In the genomic region with DNA sequence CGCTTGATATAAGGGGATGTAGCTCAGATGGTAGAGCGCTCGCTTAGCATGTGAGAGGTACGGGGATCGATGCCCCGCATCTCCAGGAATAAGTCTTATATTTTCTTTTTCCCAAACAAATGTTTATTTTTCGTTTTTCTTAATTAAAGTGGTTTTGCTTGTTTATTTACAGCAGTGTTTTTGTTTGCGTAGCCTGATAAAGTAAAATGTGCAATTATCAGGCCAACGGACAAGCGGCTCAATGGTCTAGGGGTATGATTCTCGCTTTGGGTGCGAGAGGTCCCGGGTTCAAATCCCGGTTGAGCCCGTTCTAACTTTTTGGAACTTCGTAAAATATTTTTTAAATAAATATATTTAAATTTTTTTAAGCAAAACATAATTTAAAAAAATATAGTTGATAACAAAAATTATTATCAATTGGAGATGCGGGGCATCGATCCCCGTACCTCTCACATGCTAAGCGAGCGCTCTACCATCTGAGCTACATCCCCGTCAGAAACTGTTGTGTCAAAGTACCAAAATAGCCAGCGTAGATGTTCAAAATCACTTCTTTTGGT, we compare ENCODE assay signal across 5 fruit fly cellular contexts.
TF ChIP-seq lines count a peak whose summit lies in the region.

No protein-coding gene starts in this region.

TF ChIP-seq in whole organism, adult, 20 proteins besides CTCF, POLR2A, EP300 and RAD21 (continued from another document):
- TF ChIP-seq CG12768 (GFP tag; optimal IDR thresholded peaks at IDR 0.05; lab: Kevin White, UChicago) (peak; percentile 30), CG7045 (GFP tag; optimal IDR thresholded peaks at IDR 0.05; lab: Kevin White, UChicago) (no peak)

TF ChIP-seq in whole organism, embryonic, 481 proteins besides CTCF, POLR2A, EP300 and RAD21 (continued from another document and continues in another):
- TF ChIP-seq CG1024 (GFP tag; IDR thresholded peaks at IDR 0.05; lab: Robert Waterston, UW) (no peak), stc (GFP tag; IDR thresholded peaks at IDR 0.05; lab: Robert Waterston, UW) (peak; percentile 21; the same call in 1 of the 2 replicates), bab2 (GFP tag; optimal IDR thresholded peaks at IDR 0.05; lab: Kevin White, UChicago) (no peak), tap (tag; optimal IDR thresholded peaks at IDR 0.05; lab: Kevin White, UChicago) (peak; percentile 29), CG11093 (GFP tag; IDR thresholded peaks at IDR 0.05; lab: Robert Waterston, UW) (no peak), CG9817 (tag; optimal IDR thresholded peaks at IDR 0.05; lab: Kevin White, UChicago) (no peak), Jarid2 (GFP tag; optimal IDR thresholded peaks at IDR 0.05; lab: Kevin White, UChicago) (no peak), pan (optimal IDR thresholded peaks at IDR 0.05; lab: Kevin White, UChicago) (no peak), pan (GFP tag; optimal IDR thresholded peaks at IDR 0.05 in 1 of 2, IDR thresholded peaks at IDR 0.05 in 1 of 2) (no peak), Nf-YC (tag; optimal IDR thresholded peaks at IDR 0.05; lab: Kevin White, UChicago) (peak; percentile 30), cwo (GFP tag; optimal IDR thresholded peaks at IDR 0.05; lab: Kevin White, UChicago) (no peak), CG15269 (tag; optimal IDR thresholded peaks at IDR 0.05; lab: Kevin White, UChicago) (no peak), CG5245 (GFP tag; optimal IDR thresholded peaks at IDR 0.05; lab: Kevin White, UChicago) (no peak), E2f1 (GFP tag; IDR thresholded peaks at IDR 0.05; lab: Robert Waterston, UW) (no peak), h (optimal IDR thresholded peaks at IDR 0.05; lab: Kevin White, UChicago) (no peak), CG12219 (GFP tag; optimal IDR thresholded peaks at IDR 0.05; lab: Kevin White, UChicago) (no peak), disco-r (GFP tag; optimal IDR thresholded peaks at IDR 0.05; lab: Kevin White, UChicago) (no peak), CG6813 (GFP tag; optimal IDR thresholded peaks at IDR 0.05; lab: Kevin White, UChicago) (no peak), CG12299 (tag; optimal IDR thresholded peaks at IDR 0.05; lab: Kevin White, UChicago) (no peak), YL-1 (GFP tag; optimal IDR thresholded peaks at IDR 0.05; lab: Kevin White, UChicago) (no peak), CG4282 (GFP tag; optimal IDR thresholded peaks at IDR 0.05; lab: Kevin White, UChicago) (no peak), CG14860 (GFP tag; IDR thresholded peaks at IDR 0.05; lab: Robert Waterston, UW; ENCODE audit: partially characterized antibody) (peak; percentile 89), NFAT (GFP tag; IDR thresholded peaks at IDR 0.05; lab: Robert Waterston, UW) (no peak), CG9876 (GFP tag; optimal IDR thresholded peaks at IDR 0.05; lab: Kevin White, UChicago) (no peak), MTF-1 (GFP tag; optimal IDR thresholded peaks at IDR 0.05; lab: Kevin White, UChicago; ENCODE audit: borderline replicate concordance) (peak; percentile 13), MESR4 (GFP tag; optimal IDR thresholded peaks at IDR 0.05; lab: Kevin White, UChicago) (no peak), CG10267 (tag; optimal IDR thresholded peaks at IDR 0.05; lab: Kevin White, UChicago) (peak; percentile 39), luna (GFP tag; optimal IDR thresholded peaks at IDR 0.05; lab: Kevin White, UChicago) (no peak), knrl (GFP tag; IDR thresholded peaks at IDR 0.05; lab: Robert Waterston, UW; ENCODE audit: partially characterized antibody) (peak; percentile 80), CG2129 (GFP tag; IDR thresholded peaks at IDR 0.05; lab: Robert Waterston, UW; ENCODE audit: partially characterized antibody) (peak; percentile 22; the same call in 1 of the 2 replicates)

TF ChIP-seq in whole organism, prepupa, 60 proteins besides CTCF, POLR2A, EP300 and RAD21 (continued from another document):
- TF ChIP-seq CG16779 (tag; optimal IDR thresholded peaks at IDR 0.05; lab: Kevin White, UChicago): peak; percentile 80
- TF ChIP-seq net (GFP tag; optimal IDR thresholded peaks at IDR 0.05; lab: Kevin White, UChicago): peak; percentile 36
- TF ChIP-seq acj6 (GFP tag; optimal IDR thresholded peaks at IDR 0.05; lab: Kevin White, UChicago): no peak
- TF ChIP-seq dsx (GFP tag; optimal IDR thresholded peaks at IDR 0.05; lab: Kevin White, UChicago; ENCODE audit: poor library complexity, severe bottlenecking): peak; percentile 79
- TF ChIP-seq CG15336 (GFP tag; IDR thresholded peaks at IDR 0.05; lab: Robert Waterston, UW): peak; percentile 51
- TF ChIP-seq fkh (GFP tag; optimal IDR thresholded peaks at IDR 0.05; lab: Kevin White, UChicago): peak; percentile 78
- no peak for TF ChIP-seq Hr38 (GFP tag; optimal IDR thresholded peaks at IDR 0.05; lab: Kevin White, UChicago)
- peak; percentile 38 for TF ChIP-seq CG3919 (GFP tag; optimal IDR thresholded peaks at IDR 0.05; lab: Kevin White, UChicago)
- TF ChIP-seq Lpt (GFP tag; optimal IDR thresholded peaks at IDR 0.05; lab: Kevin White, UChicago): peak; percentile 16
- TF ChIP-seq Eip78C (GFP tag; lab: Kevin White, UChicago): peak; percentile 85
- TF ChIP-seq topi (GFP tag; optimal IDR thresholded peaks at IDR 0.05; lab: Kevin White, UChicago): peak; percentile 0
- no peak for TF ChIP-seq Sox14 (GFP tag; optimal IDR thresholded peaks at IDR 0.05; lab: Kevin White, UChicago)
- peak; percentile 60 for TF ChIP-seq spab (GFP tag; optimal IDR thresholded peaks at IDR 0.05; lab: Kevin White, UChicago)
- TF ChIP-seq CG8119 (GFP tag; IDR thresholded peaks at IDR 0.05; lab: Robert Waterston, UW): peak; percentile 82
- TF ChIP-seq CG1621 (tag; optimal IDR thresholded peaks at IDR 0.05; lab: Kevin White, UChicago): peak; percentile 53
- peak; percentile 84 for TF ChIP-seq CG6276 (GFP tag; optimal IDR thresholded peaks at IDR 0.05; lab: Kevin White, UChicago)
- TF ChIP-seq vri (GFP tag; optimal IDR thresholded peaks at IDR 0.05; lab: Kevin White, UChicago): peak; percentile 42
- TF ChIP-seq Eip75B (GFP tag; optimal IDR thresholded peaks at IDR 0.05; lab: Kevin White, UChicago): peak; percentile 10
- TF ChIP-seq CG10669 (GFP tag; optimal IDR thresholded peaks at IDR 0.05; lab: Kevin White, UChicago): peak; percentile 48
- peak; percentile 88 for TF ChIP-seq CG9139 (GFP tag; optimal IDR thresholded peaks at IDR 0.05; lab: Kevin White, UChicago)
- no peak for TF ChIP-seq Eip93F (GFP tag; optimal IDR thresholded peaks at IDR 0.05; lab: Kevin White, UChicago)

TF ChIP-seq in whole organism, pupa, 21 proteins besides CTCF, POLR2A, EP300 and RAD21 (continued from another document):
- TF ChIP-seq CG10348 (GFP tag; IDR thresholded peaks at IDR 0.05; lab: Robert Waterston, UW): no peak
- TF ChIP-seq CG4496 (GFP tag; IDR thresholded peaks at IDR 0.05; lab: Robert Waterston, UW): peak; percentile 83

TF ChIP-seq in whole organism, wandering third instar larva, 38 proteins besides CTCF, POLR2A, EP300 and RAD21 (continued from another document):
- TF ChIP-seq dmrt93B (GFP tag; optimal IDR thresholded peaks at IDR 0.05; lab: Kevin White, UChicago): no peak
- peak in 1 of 2 experiments; percentile 13 for TF ChIP-seq foxo (GFP tag; optimal IDR thresholded peaks at IDR 0.05; lab: Kevin White, UChicago)
- TF ChIP-seq CG32264 (GFP tag; optimal IDR thresholded peaks at IDR 0.05; lab: Kevin White, UChicago): peak; percentile 3
- no peak for TF ChIP-seq brk (GFP tag; optimal IDR thresholded peaks at IDR 0.05; lab: Kevin White, UChicago)
- no peak for TF ChIP-seq Abd-B (GFP tag; optimal IDR thresholded peaks at IDR 0.05; lab: Kevin White, UChicago)
- TF ChIP-seq sage (GFP tag; optimal IDR thresholded peaks at IDR 0.05; lab: Kevin White, UChicago): peak; percentile 31
- TF ChIP-seq Hnf4 (GFP tag; optimal IDR thresholded peaks at IDR 0.05; lab: Kevin White, UChicago): peak; percentile 35
- no peak for TF ChIP-seq pan (optimal IDR thresholded peaks at IDR 0.05; lab: Kevin White, UChicago)
- no peak for TF ChIP-seq HLH106 (tag; optimal IDR thresholded peaks at IDR 0.05; lab: Kevin White, UChicago)
- TF ChIP-seq rgr (GFP tag; optimal IDR thresholded peaks at IDR 0.05; lab: Kevin White, UChicago): no peak
- TF ChIP-seq Mio (GFP tag; optimal IDR thresholded peaks at IDR 0.05; lab: Kevin White, UChicago): no peak
- TF ChIP-seq h (GFP tag; optimal IDR thresholded peaks at IDR 0.05; lab: Kevin White, UChicago): no peak
- no peak for TF ChIP-seq Jra (GFP tag; optimal IDR thresholded peaks at IDR 0.05; lab: Kevin White, UChicago)
- TF ChIP-seq tai (GFP tag; optimal IDR thresholded peaks at IDR 0.05; lab: Kevin White, UChicago): no peak
- TF ChIP-seq psq (GFP tag; optimal IDR thresholded peaks at IDR 0.05; lab: Kevin White, UChicago): no peak
- no peak for TF ChIP-seq Dif (GFP tag; optimal IDR thresholded peaks at IDR 0.05; lab: Kevin White, UChicago; ENCODE audit: partially characterized antibody)
- no peak for TF ChIP-seq lola (GFP tag; optimal IDR thresholded peaks at IDR 0.05; lab: Kevin White, UChicago)
- TF ChIP-seq woc (GFP tag; optimal IDR thresholded peaks at IDR 0.05; lab: Kevin White, UChicago): no peak
